Worm (Caenorhabditis elegans): Measurements from ENCODE around the gene orai-1.

ce11 chrIII:651587-651986, 5.0 kb downstream of the orai-1 start:
- no peak for TF ChIP-seq unc-120 (tag; optimal IDR thresholded peaks at IDR 0.05; ENCODE audit: poor library complexity, severe bottlenecking)
- TF ChIP-seq ztf-11 (tag; optimal IDR thresholded peaks at IDR 0.05), result no peak
- no peak for TF ChIP-seq lsy-2 (tag; optimal IDR thresholded peaks at IDR 0.05)
- no peak for TF ChIP-seq blmp-1 (tag; optimal IDR thresholded peaks at IDR 0.05)
- no peak for TF ChIP-seq ceh-83 (GFP tag; optimal IDR thresholded peaks at IDR 0.05)
- TF ChIP-seq snpc-4 (tag; optimal IDR thresholded peaks at IDR 0.05), result no peak
- no peak for TF ChIP-seq pha-4 (tag; optimal IDR thresholded peaks at IDR 0.05)
- no peak for TF ChIP-seq mab-5 (tag; optimal IDR thresholded peaks at IDR 0.05)
- no peak for TF ChIP-seq elt-3 (tag; optimal IDR thresholded peaks at IDR 0.05)
- no peak for TF ChIP-seq hlh-1 (tag; optimal IDR thresholded peaks at IDR 0.05)
- no peak for TF ChIP-seq ces-1 (GFP tag; optimal IDR thresholded peaks at IDR 0.05)
- no peak for TF ChIP-seq sem-2 (GFP tag; optimal IDR thresholded peaks at IDR 0.05)
- TF ChIP-seq nhr-237 (tag; optimal IDR thresholded peaks at IDR 0.05), result no peak

Measured in whole organism, mixed stage, embryonic.